Fruit fly (Drosophila melanogaster) whole organism, embryonic: ENCODE results near the gene CG32801.

ENCODE experiments used
- Adf1 ChIP-seq: fragments of 200-800 bp; sonication (Bioruptor generic); IDR thresholded peaks from 2 replicates; pipeline ENCODE4 v1.3.6; 2022; ENCODE audit warnings: missing biosample characterization, missing genetic modification characterization
- Atf-2 ChIP-seq: fragments of 200-800 bp; sonication (Bioruptor generic); optimal IDR thresholded peaks from 2 replicates; lab custom pipeline; 2016; ENCODE audit warnings: missing biosample characterization, missing genetic modification characterization
- B-H2 ChIP-seq: fragments of 200-800 bp; sonication (Bioruptor generic); optimal IDR thresholded peaks from 2 replicates; lab custom pipeline; 2018; ENCODE audit warnings: missing biosample characterization, mild to moderate bottlenecking, missing genetic modification characterization
- Bdp1 ChIP-seq: fragments of 200-800 bp; sonication (Bioruptor generic); optimal IDR thresholded peaks from 3 replicates; lab custom pipeline; 2016; ENCODE audit warnings: missing biosample characterization, missing genetic modification characterization
- CG10147 ChIP-seq: fragments of 200-800 bp; sonication (Bioruptor generic); optimal IDR thresholded peaks from 2 replicates; lab custom pipeline; 2019; ENCODE audit warnings: missing biosample characterization, mild to moderate bottlenecking, missing genetic modification characterization, moderate library complexity
- CG11093 ChIP-seq: fragments of 200-800 bp; sonication (Bioruptor generic); IDR thresholded peaks from 3 replicates; pipeline ENCODE4 v1.3.6; 2022; ENCODE audit warnings: missing biosample characterization, missing genetic modification characterization
- CG11247 ChIP-seq: fragments of 200-800 bp; sonication (Bioruptor generic); IDR thresholded peaks from 2 replicates; pipeline ENCODE4 v1.3.6; 2022; ENCODE audit warnings: missing biosample characterization, missing genetic modification characterization
- CG11456 ChIP-seq: fragments of 200-800 bp; sonication (Bioruptor generic); IDR thresholded peaks from 3 replicates; pipeline ENCODE4 v1.3.6; 2022; ENCODE audit warnings: missing biosample characterization, missing genetic modification characterization
- CG1233 ChIP-seq: fragments of 200-800 bp; sonication (Bioruptor generic); optimal IDR thresholded peaks from 4 replicates; lab custom pipeline; 2018; ENCODE audit warnings: missing biosample characterization, mild to moderate bottlenecking, missing genetic modification characterization
- CG12744 ChIP-seq: fragments of 200-800 bp; sonication (Bioruptor generic); optimal IDR thresholded peaks from 2 replicates; lab custom pipeline; 2016; ENCODE audit warnings: missing biosample characterization, missing genetic modification characterization
- CG2712 ChIP-seq: fragments of 200-800 bp; optimal IDR thresholded peaks from 3 replicates; lab custom pipeline; 2019; ENCODE audit warnings: missing biosample characterization, mild to moderate bottlenecking, missing genetic modification characterization, moderate library complexity
- CG33557 ChIP-seq: fragments of 200-800 bp; sonication (Bioruptor generic); optimal IDR thresholded peaks from 2 replicates; lab custom pipeline; 2019; ENCODE audit warnings: missing biosample characterization, mild to moderate bottlenecking, missing genetic modification characterization, moderate library complexity
- CG6272 ChIP-seq: fragments of 200-800 bp; sonication (Bioruptor generic); IDR thresholded peaks from 2 replicates; pipeline ENCODE4 v1.3.6; 2022; ENCODE audit warnings: missing biosample characterization, missing genetic modification characterization
- CG6854 ChIP-seq: fragments of 200-800 bp; sonication (Bioruptor generic); optimal IDR thresholded peaks from 3 replicates; lab custom pipeline; 2017; ENCODE audit warnings: missing biosample characterization, mild to moderate bottlenecking, missing genetic modification characterization
- CG7556 ChIP-seq: fragments of 200-800 bp; sonication (Bioruptor generic); optimal IDR thresholded peaks from 2 replicates; lab custom pipeline; 2017; ENCODE audit warnings: missing biosample characterization, mild to moderate bottlenecking, missing genetic modification characterization
- CG7963 ChIP-seq: fragments of 200-800 bp; sonication (Bioruptor generic); IDR thresholded peaks from 3 replicates; pipeline ENCODE4 v1.3.6; 2022; ENCODE audit warnings: missing biosample characterization, missing genetic modification characterization; ENCODE audit not compliant: partially characterized antibody
- Fer1 ChIP-seq: fragments of 200-800 bp; sonication (Bioruptor generic); optimal IDR thresholded peaks from 2 replicates; lab custom pipeline; 2017; ENCODE audit warnings: missing biosample characterization, mild to moderate bottlenecking, missing genetic modification characterization
- Gsc ChIP-seq: fragments of 200-800 bp; sonication (Bioruptor generic); IDR thresholded peaks from 2 replicates; pipeline ENCODE4 v1.3.6; 2022; ENCODE audit warnings: missing biosample characterization, missing genetic modification characterization
- H15 ChIP-seq: fragments of 200-800 bp; sonication (Bioruptor generic); IDR thresholded peaks from 3 replicates; pipeline ENCODE4 v1.3.6; 2022; ENCODE audit warnings: missing biosample characterization, missing genetic modification characterization
- Lim3 ChIP-seq: fragments of 200-800 bp; sonication (Bioruptor generic); IDR thresholded peaks from 2 replicates; pipeline ENCODE4 v1.3.6; 2022; ENCODE audit warnings: missing biosample characterization, missing genetic modification characterization
- Max ChIP-seq: fragments of 200-800 bp; sonication (Bioruptor generic); optimal IDR thresholded peaks from 2 replicates; lab custom pipeline; 2016; ENCODE audit warnings: missing biosample characterization, mild to moderate bottlenecking, missing genetic modification characterization
- Myb ChIP-seq: fragments of 200-800 bp; sonication (Bioruptor generic); optimal IDR thresholded peaks from 2 replicates; lab custom pipeline; 2016; ENCODE audit warnings: missing biosample characterization, missing genetic modification characterization
- NfI ChIP-seq: fragments of 200-800 bp; sonication (Bioruptor generic); optimal IDR thresholded peaks from 3 replicates; lab custom pipeline; 2018; ENCODE audit warnings: missing biosample characterization, mild to moderate bottlenecking, missing genetic modification characterization, moderate library complexity
- Ravus ChIP-seq: fragments of 200-800 bp; sonication (Bioruptor generic); IDR thresholded peaks from 2 replicates; pipeline ENCODE4 v1.3.6; 2022; ENCODE audit warnings: missing biosample characterization, missing genetic modification characterization
- Rfx ChIP-seq: fragments of 200-800 bp; sonication (Bioruptor generic); IDR thresholded peaks from 2 replicates; pipeline ENCODE4 v1.3.6; 2022; ENCODE audit warnings: missing biosample characterization, missing genetic modification characterization
- Side ChIP-seq: fragments of 200-800 bp; sonication (Bioruptor generic); optimal IDR thresholded peaks from 2 replicates; lab custom pipeline; 2016; ENCODE audit warnings: missing biosample characterization, missing genetic modification characterization
- Sry-δ ChIP-seq: fragments of 200-800 bp; sonication (Bioruptor generic); optimal IDR thresholded peaks from 2 replicates; lab custom pipeline; 2016; ENCODE audit warnings: missing biosample characterization, missing genetic modification characterization
- Vsx1 ChIP-seq: fragments of 200-800 bp; sonication (Bioruptor generic); optimal IDR thresholded peaks from 2 replicates; lab custom pipeline; 2017; ENCODE audit warnings: missing biosample characterization, mild to moderate bottlenecking, missing genetic modification characterization, missing genetic modification reagents
- Xbp1 ChIP-seq: fragments of 200-800 bp; sonication (Bioruptor generic); optimal IDR thresholded peaks from 3 replicates; lab custom pipeline; 2016; ENCODE audit warnings: missing biosample characterization, mild to moderate bottlenecking, missing genetic modification characterization
- bab2 ChIP-seq: fragments of 200-800 bp; sonication (Bioruptor generic); optimal IDR thresholded peaks from 2 replicates; lab custom pipeline; 2016; ENCODE audit warnings: missing biosample characterization, missing genetic modification characterization
- bsh ChIP-seq, 2 experiments: fragments of 200-800 bp; sonication (Bioruptor generic); optimal IDR thresholded peaks; 2 replicates each; lab custom pipeline; 2017 to 2018; ENCODE audit warnings: mild to moderate bottlenecking in 2 of 2, missing biosample characterization in 2 of 2, missing genetic modification characterization in 2 of 2, moderate library complexity in 1 of 2
- croc ChIP-seq: fragments of 200-800 bp; sonication (Bioruptor generic); conservative IDR thresholded peaks from 3 replicates; pipeline ENCODE4 v1.3.6; 2022; ENCODE audit warnings: missing biosample characterization, missing genetic modification characterization
- crol ChIP-seq: fragments of 200-800 bp; sonication (Bioruptor generic); IDR thresholded peaks from 2 replicates; pipeline ENCODE4 v1.3.6; 2022; ENCODE audit warnings: missing biosample characterization, missing genetic modification characterization
- gce ChIP-seq: fragments of 200-800 bp; sonication (Bioruptor generic); IDR thresholded peaks from 3 replicates; pipeline ENCODE4 v1.3.6; 2022; ENCODE audit warnings: missing biosample characterization, missing genetic modification characterization
- hth ChIP-seq: fragments of >200 bp; optimal IDR thresholded peaks from 2 replicates; lab custom pipeline; 2017; ENCODE audit warnings: inconsistent platforms
- jigr1 ChIP-seq: fragments of 200-800 bp; sonication (Bioruptor generic); IDR thresholded peaks from 3 replicates; pipeline ENCODE4 v1.3.6; 2022; ENCODE audit warnings: missing biosample characterization, missing genetic modification characterization
- mam ChIP-seq: fragments of 200-800 bp; sonication (Bioruptor generic); optimal IDR thresholded peaks from 3 replicates; lab custom pipeline; 2016; ENCODE audit warnings: missing biosample characterization, missing genetic modification characterization
- nau ChIP-seq: fragments of 200-800 bp; sonication (Bioruptor generic); optimal IDR thresholded peaks from 3 replicates; lab custom pipeline; 2017; ENCODE audit warnings: missing biosample characterization, mild to moderate bottlenecking, missing genetic modification characterization, missing genetic modification reagents
- pan ChIP-seq, 4 experiments: fragments of >200 bp in 3 of 4; fragments of 200-800 bp in 1 of 4; sonication (Bioruptor generic) in 1 of 4; optimal IDR thresholded peaks in 3 of 4; IDR thresholded peaks in 1 of 4; 2 replicates each; pipeline versions ENCODE4 v1.3.6 to Lab custom; 2017 to 2022; ENCODE audit warnings: missing biosample characterization in 2 of 4, missing genetic modification characterization in 2 of 4, mixed read lengths in 1 of 4
- scrt ChIP-seq: fragments of 200-800 bp; sonication (Bioruptor generic); optimal IDR thresholded peaks from 2 replicates; lab custom pipeline; 2018; ENCODE audit warnings: missing biosample characterization, mild to moderate bottlenecking, missing genetic modification characterization, moderate library complexity
- slp2 ChIP-seq: fragments of 200-800 bp; sonication (Bioruptor generic); optimal IDR thresholded peaks from 2 replicates; lab custom pipeline; 2016; ENCODE audit warnings: missing biosample characterization, missing genetic modification characterization
- sna ChIP-seq: fragments of 200-800 bp; sonication (Bioruptor generic); IDR thresholded peaks from 2 replicates; pipeline ENCODE4 v1.3.6; 2022; ENCODE audit warnings: missing biosample characterization, missing genetic modification characterization; ENCODE audit not compliant: partially characterized antibody
- so ChIP-seq: fragments of 200-800 bp; sonication (Bioruptor generic); IDR thresholded peaks from 3 replicates; pipeline ENCODE4 v1.3.6; 2022; ENCODE audit warnings: missing biosample characterization, missing genetic modification characterization
- ssp ChIP-seq: fragments of 200-800 bp; sonication (Bioruptor generic); IDR thresholded peaks from 2 replicates; pipeline ENCODE4 v1.3.6; 2022; ENCODE audit warnings: missing biosample characterization, missing genetic modification characterization
- tap ChIP-seq: fragments of 200-800 bp; optimal IDR thresholded peaks from 3 replicates; lab custom pipeline; 2019; ENCODE audit warnings: missing biosample characterization, mild to moderate bottlenecking, missing genetic modification characterization, moderate library complexity
- trh ChIP-seq: fragments of 200-800 bp; sonication (Bioruptor generic); optimal IDR thresholded peaks from 2 replicates; lab custom pipeline; 2016; ENCODE audit warnings: missing biosample characterization, missing genetic modification characterization
- twi ChIP-seq: fragments of 200-800 bp; optimal IDR thresholded peaks from 2 replicates; lab custom pipeline; 2019; ENCODE audit warnings: missing biosample characterization, mild to moderate bottlenecking, missing genetic modification characterization, moderate library complexity
- wor ChIP-seq: fragments of 200-800 bp; sonication (Bioruptor generic); IDR thresholded peaks from 2 replicates; pipeline ENCODE4 v1.3.6; 2022; ENCODE audit warnings: missing biosample characterization, missing genetic modification characterization
- zf30C ChIP-seq: fragments of 200-800 bp; sonication (Bioruptor generic); optimal IDR thresholded peaks from 3 replicates; lab custom pipeline; 2018; ENCODE audit warnings: missing biosample characterization, mild to moderate bottlenecking, missing genetic modification characterization

Gene CG32801

dm6 chrX:1944245-1945114 lies 41.5 kb upstream of the CG32801 start:
- TF ChIP-seq CG1233 (GFP tag; lab: Kevin White, UChicago) = no peak
- TF ChIP-seq Sry-δ = no peak
- TF ChIP-seq sna (GFP tag; lab: Robert Waterston, UW) = no peak
- TF ChIP-seq hth (lab: Kevin White, UChicago) = no peak
- no peak for TF ChIP-seq CG33557
- no peak for TF ChIP-seq CG11247 (GFP tag; lab: Robert Waterston, UW)
- TF ChIP-seq tap = no peak
- TF ChIP-seq Adf1 = no peak
- no peak for TF ChIP-seq gce
- TF ChIP-seq zf30C = no peak
- no peak for TF ChIP-seq CG7963 (GFP tag; lab: Robert Waterston, UW)
- no peak for TF ChIP-seq Lim3 (GFP tag; lab: Robert Waterston, UW)
- no peak for TF ChIP-seq B-H2 (GFP tag; lab: Kevin White, UChicago)
- TF ChIP-seq Atf-2 = no peak
- TF ChIP-seq Myb (GFP tag; lab: Kevin White, UChicago) = no peak
- TF ChIP-seq slp2 (GFP tag; lab: Kevin White, UChicago) = no peak
- TF ChIP-seq croc (GFP tag; lab: Robert Waterston, UW) = peak; percentile 50; the same call in 2 of the 3 replicates
- peak; percentile 52 for TF ChIP-seq NfI
- peak in 1 of 2 experiments; percentile 87 for TF ChIP-seq bsh (GFP tag; optimal IDR thresholded peaks at IDR 0.05; lab: Kevin White, UChicago)
- TF ChIP-seq twi (tag; lab: Kevin White, UChicago) = peak; percentile 28
- peak; percentile 35; the same call in 1 of the 3 replicates for TF ChIP-seq CG11093
- no peak for TF ChIP-seq trh (GFP tag; lab: Kevin White, UChicago)
- TF ChIP-seq Gsc = 0 out of 2 replicates have a peak, but pooled peaks have one; percentile 33
- no peak for TF ChIP-seq pan (optimal IDR thresholded peaks at IDR 0.05; lab: Kevin White, UChicago)
- peak in 1 of 2 experiments; percentile 43 for TF ChIP-seq pan (GFP tag; optimal IDR thresholded peaks at IDR 0.05 in 1 of 2, IDR thresholded peaks at IDR 0.05 in 1 of 2)
- no peak for TF ChIP-seq Max
- no peak for TF ChIP-seq CG12744
- 0 out of 3 replicates have a peak, but pooled peaks have one; percentile 6 for TF ChIP-seq so (GFP tag; lab: Robert Waterston, UW)
- TF ChIP-seq CG11456 (GFP tag; lab: Robert Waterston, UW) = peak; percentile 64
- peak; percentile 46 for TF ChIP-seq scrt
- peak; percentile 55 for TF ChIP-seq mam (GFP tag; lab: Kevin White, UChicago)
- TF ChIP-seq bab2 (GFP tag; lab: Kevin White, UChicago) = peak; percentile 9
- TF ChIP-seq H15 (GFP tag; lab: Robert Waterston, UW) = peak; percentile 48; the same call in 2 of the 3 replicates
- peak; percentile 42; the same call in 1 of the 2 replicates for TF ChIP-seq ssp (GFP tag; lab: Robert Waterston, UW)
- TF ChIP-seq crol (GFP tag; lab: Robert Waterston, UW) = no peak
- no peak for TF ChIP-seq CG7556 (GFP tag; lab: Kevin White, UChicago)
- TF ChIP-seq Side = peak; percentile 32
- TF ChIP-seq nau = no peak
- TF ChIP-seq CG6272 = peak; percentile 54; the same call in 1 of the 2 replicates
- TF ChIP-seq jigr1 = 0 out of 3 replicates have a peak, but pooled peaks have one; percentile 20
- TF ChIP-seq Fer1 (GFP tag; lab: Kevin White, UChicago) = peak; percentile 51
- no peak for TF ChIP-seq Ravus (GFP tag; lab: Robert Waterston, UW)
- TF ChIP-seq Bdp1 = no peak
- TF ChIP-seq CG6854 (GFP tag; lab: Kevin White, UChicago) = no peak
- no peak for TF ChIP-seq wor (GFP tag; lab: Robert Waterston, UW)
- TF ChIP-seq CG10147 (GFP tag; lab: Kevin White, UChicago) = no peak
- peak; percentile 66 for TF ChIP-seq CG2712 (tag; lab: Kevin White, UChicago)
- peak; percentile 41 for TF ChIP-seq Xbp1 (GFP tag; lab: Kevin White, UChicago)
- peak; percentile 76 for TF ChIP-seq Rfx (GFP tag; lab: Robert Waterston, UW)
- TF ChIP-seq Vsx1 (GFP tag; lab: Kevin White, UChicago) = no peak
